Worm (Caenorhabditis elegans): ENCODE measurements around the gene F10G2.2.
A peak's percentile ranks its signal among the peaks of the same experiment; 100 is the strongest.

Gene F10G2.2

ce11 chrV:7355464-7355863 lies 24.5 kb downstream of the F10G2.2 start, which contains the start of gene tag-293:
Gene tag-293 (minus strand): TSS chrV:7355564.
- TF ChIP-seq ceh-82 (tag; optimal IDR thresholded peaks at IDR 0.05) = no peak
- no peak for TF ChIP-seq lin-15B (tag; optimal IDR thresholded peaks at IDR 0.05)
- TF ChIP-seq ztf-11 (tag; optimal IDR thresholded peaks at IDR 0.05) = no peak
- TF ChIP-seq C04F5.9 (tag; optimal IDR thresholded peaks at IDR 0.05) = no peak
- no peak for TF ChIP-seq ceh-63 (GFP tag; optimal IDR thresholded peaks at IDR 0.05)
- no peak for TF ChIP-seq pqm-1 (tag; optimal IDR thresholded peaks at IDR 0.05)
- no peak for TF ChIP-seq blmp-1 (tag; optimal IDR thresholded peaks at IDR 0.05)
- TF ChIP-seq nhr-84 (tag; optimal IDR thresholded peaks at IDR 0.05) = no peak
- TF ChIP-seq nhr-90 (tag; optimal IDR thresholded peaks at IDR 0.05; ENCODE audit: poor library complexity) = no peak
- no peak for TF ChIP-seq nhr-11 (tag; optimal IDR thresholded peaks at IDR 0.05)
- no peak for TF ChIP-seq dsc-1 (tag; optimal IDR thresholded peaks at IDR 0.05)
- no peak for TF ChIP-seq nhr-237 (tag; optimal IDR thresholded peaks at IDR 0.05)
- TF ChIP-seq vab-15 (tag; optimal IDR thresholded peaks at IDR 0.05) = no peak
- TF ChIP-seq C34B4.2 (tag; optimal IDR thresholded peaks at IDR 0.05) = no peak
- TF ChIP-seq egl-27 (tag; optimal IDR thresholded peaks at IDR 0.05) = no peak
- TF ChIP-seq ces-1 (GFP tag; optimal IDR thresholded peaks at IDR 0.05) = no peak
- no peak for TF ChIP-seq rnt-1 (tag; optimal IDR thresholded peaks at IDR 0.05)
- no peak for TF ChIP-seq lin-13 (GFP tag; optimal IDR thresholded peaks at IDR 0.05)

ce11 chrV:7356684-7357083 lies 25.7 kb downstream of the F10G2.2 start, which contains the start of gene C03G6.21:
Gene C03G6.21 (minus strand): TSS chrV:7356784.
- TF ChIP-seq grh-1 (GFP tag; IDR thresholded peaks at IDR 0.05) (no peak), fkh-4 (tag; optimal IDR thresholded peaks at IDR 0.05; ENCODE audit: borderline replicate concordance) (no peak), hlh-17 (GFP tag; optimal IDR thresholded peaks at IDR 0.05; ENCODE audit: borderline replicate concordance) (no peak), unc-30 (tag; optimal IDR thresholded peaks at IDR 0.05) (no peak), blmp-1 (tag; optimal IDR thresholded peaks at IDR 0.05) (no peak), pag-3 (tag; optimal IDR thresholded peaks at IDR 0.05; ENCODE audit: borderline replicate concordance, insufficient read depth) (no peak), nhr-12 (tag; optimal IDR thresholded peaks at IDR 0.05) (no peak), nhr-20 (tag; optimal IDR thresholded peaks at IDR 0.05) (no peak), aha-1 (tag; optimal IDR thresholded peaks at IDR 0.05) (no peak), nhr-90 (tag; optimal IDR thresholded peaks at IDR 0.05; ENCODE audit: poor library complexity) (no peak), efl-3 (GFP tag; optimal IDR thresholded peaks at IDR 0.05) (no peak), snu-23 (GFP tag; optimal IDR thresholded peaks at IDR 0.05) (no peak), unc-86 (tag; optimal IDR thresholded peaks at IDR 0.05) (no peak), lin-14 (GFP tag; optimal IDR thresholded peaks at IDR 0.05) (no peak), swsn-7 (tag; optimal IDR thresholded peaks at IDR 0.05) (no peak), zag-1 (tag; optimal IDR thresholded peaks at IDR 0.05) (no peak), mep-1 (tag; optimal IDR thresholded peaks at IDR 0.05) (no peak), tbx-2 (tag; optimal IDR thresholded peaks at IDR 0.05) (no peak)

DNA sequence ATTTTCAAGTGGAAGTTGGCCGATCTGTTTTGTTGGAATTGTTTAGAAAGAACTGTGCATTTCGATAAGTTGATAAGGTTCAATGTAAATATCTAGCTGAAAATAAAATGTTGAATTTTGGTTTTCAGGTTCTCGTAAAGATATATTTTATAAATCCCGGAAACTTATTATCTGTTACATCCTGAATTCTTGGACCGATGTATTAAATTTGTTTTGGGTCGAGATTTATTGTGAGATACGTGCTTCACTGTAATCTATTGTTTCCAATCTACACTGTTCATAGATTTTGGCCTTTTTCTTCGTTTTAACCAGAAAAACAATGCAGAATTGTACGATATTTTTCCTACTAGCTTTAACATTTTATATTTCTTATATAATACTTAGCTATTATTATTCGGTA lies 26.2 kb downstream of the F10G2.2 start, which contains the start of gene C03G6.6:
Gene C03G6.6 (plus strand): TSS at position 301 of the 400 bp plus-strand sequence.
- TF ChIP-seq lin-35 (GFP tag; optimal IDR thresholded peaks at IDR 0.05) (no peak), nhr-84 (tag; optimal IDR thresholded peaks at IDR 0.05) (no peak), elt-2 (tag; optimal IDR thresholded peaks at IDR 0.05) (no peak), mef-2 (tag; optimal IDR thresholded peaks at IDR 0.05) (no peak), ztf-11 (tag; optimal IDR thresholded peaks at IDR 0.05) (no peak), egl-27 (tag; optimal IDR thresholded peaks at IDR 0.05) (no peak), pax-3 (tag; optimal IDR thresholded peaks at IDR 0.05) (no peak)

ce11 chrV:7361673-7362072 lies 30.7 kb downstream of the F10G2.2 start, which contains the start of gene cyp-35A1:
Gene cyp-35A1 (minus strand): TSS chrV:7361773.
- TF ChIP-seq fkh-8 (tag; optimal IDR thresholded peaks at IDR 0.05) = no peak
- no peak for TF ChIP-seq lir-3 (tag; optimal IDR thresholded peaks at IDR 0.05; ENCODE audit: poor library complexity)
- no peak for TF ChIP-seq efl-1 (optimal IDR thresholded peaks at IDR 0.05)
- TF ChIP-seq efl-1 (GFP tag; optimal IDR thresholded peaks at IDR 0.05 in 1 of 2) = peak in 1 of 2 experiments; percentile 37
